Fruit fly (Drosophila melanogaster) whole organism: ENCODE measurements around the gene Nelf-A.

Experiments
- CG8478 ChIP-seq: fragments of >200 bp; optimal IDR thresholded peaks from 2 replicates; lab custom pipeline; 2018; ENCODE audit warnings: inconsistent platforms
- Dll ChIP-seq: fragments of >200 bp; optimal IDR thresholded peaks from 2 replicates; lab custom pipeline; 2017
- EcR ChIP-seq, 2 experiments: fragments of >200 bp; optimal IDR thresholded peaks; 2 replicates each; lab custom pipeline; 2017; ENCODE audit warnings: missing biosample characterization in 2 of 2, missing genetic modification characterization in 2 of 2, missing genetic modification reagents in 2 of 2
- pan ChIP-seq: fragments of >200 bp; optimal IDR thresholded peaks from 2 replicates; lab custom pipeline; 2017
- psq ChIP-seq: fragments of >200 bp; optimal IDR thresholded peaks from 2 replicates; lab custom pipeline; 2017
- usp ChIP-seq: fragments of >200 bp; optimal IDR thresholded peaks from 2 replicates; lab custom pipeline; 2017; ENCODE audit warnings: missing biosample characterization, missing genetic modification characterization, mixed read lengths

The Nelf-A gene

DNA sequence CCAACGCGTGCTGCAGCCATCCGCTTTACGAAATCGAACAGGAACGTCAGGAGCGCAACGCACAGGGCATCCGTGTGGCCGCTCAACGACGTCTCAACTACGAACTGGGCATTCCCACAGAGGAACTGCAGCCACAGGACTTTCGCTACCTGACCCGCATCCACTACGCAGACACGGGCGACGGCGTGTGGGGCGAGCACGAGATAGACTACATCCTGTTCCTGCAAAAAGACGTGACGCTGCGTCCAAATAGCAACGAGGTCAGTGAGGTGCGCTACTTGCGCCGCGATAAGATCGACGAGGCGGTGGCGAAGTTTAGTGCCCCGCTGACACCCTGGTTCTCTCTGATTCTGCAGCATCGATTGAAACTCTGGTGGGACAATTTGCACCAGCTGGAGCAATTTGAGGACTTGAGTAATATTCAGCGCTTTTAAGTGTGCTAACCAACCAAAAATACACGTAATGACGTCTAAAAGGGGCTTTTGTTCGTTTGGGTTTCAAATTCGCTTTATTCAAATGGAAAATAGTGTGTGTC is 47.2 kb downstream of the Nelf-A start:
- TF ChIP-seq CG8478 (lab: Kevin White, UChicago) = no peak
- no peak for TF ChIP-seq pan (lab: Kevin White, UChicago)
- no peak for TF ChIP-seq EcR (GFP tag; optimal IDR thresholded peaks at IDR 0.05; lab: Kevin White, UChicago)
- TF ChIP-seq Dll (lab: Kevin White, UChicago) = no peak
- TF ChIP-seq usp (GFP tag; lab: Kevin White, UChicago) = no peak
- TF ChIP-seq psq (lab: Kevin White, UChicago) = no peak

- no peak for TF ChIP-seq EcR (GFP tag; optimal IDR thresholded peaks at IDR 0.05; lab: Kevin White, UChicago)
- TF ChIP-seq Dll (lab: Kevin White, UChicago) = no peak
Observed at dm6 chr3R:21271208-21271607, 47.7 kb downstream of the Nelf-A start.

DNA sequence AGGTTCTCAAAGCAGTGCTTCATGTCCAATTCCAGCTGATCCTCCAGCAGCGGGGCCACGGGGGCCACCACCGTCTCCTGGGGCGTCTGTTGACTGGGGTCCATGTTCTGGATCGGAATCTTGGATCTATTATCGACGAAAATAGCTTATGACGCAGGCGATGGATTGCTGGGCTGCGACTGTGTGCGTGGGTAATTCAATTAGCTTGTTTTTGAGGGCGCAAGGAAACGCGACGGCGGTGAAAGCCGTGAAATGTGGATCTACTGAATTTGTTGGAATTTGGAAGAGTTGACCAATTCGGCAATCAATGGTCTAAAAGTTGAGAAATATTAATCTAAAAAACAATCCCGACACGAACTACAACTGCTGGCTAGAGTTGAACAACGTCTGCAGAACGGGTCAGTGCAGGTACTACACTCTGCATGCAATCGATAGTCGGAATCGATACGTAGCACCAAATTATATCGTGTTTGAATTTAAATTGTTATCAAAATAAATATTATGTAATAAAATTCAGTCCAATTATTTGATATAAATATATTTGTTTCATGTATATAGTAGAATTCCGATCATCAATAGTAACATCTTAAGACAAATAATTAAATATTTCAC is 50.0 kb downstream of the Nelf-A start, which contains the start of gene CG3308:
CG3308 (minus strand) TSS at position 391 of the 612 bp plus-strand sequence.
- TF ChIP-seq Dll (lab: Kevin White, UChicago) = no peak
- TF ChIP-seq CG8478 (lab: Kevin White, UChicago) = no peak
- no peak for TF ChIP-seq psq (lab: Kevin White, UChicago)
- no peak for TF ChIP-seq usp (GFP tag; lab: Kevin White, UChicago)
- TF ChIP-seq EcR (GFP tag; optimal IDR thresholded peaks at IDR 0.05; lab: Kevin White, UChicago) = no peak
- TF ChIP-seq pan (lab: Kevin White, UChicago) = no peak

- TF ChIP-seq EcR (GFP tag; optimal IDR thresholded peaks at IDR 0.05; lab: Kevin White, UChicago) (no peak), CG8478 (lab: Kevin White, UChicago) (no peak), psq (lab: Kevin White, UChicago) (no peak), usp (GFP tag; lab: Kevin White, UChicago) (no peak), pan (lab: Kevin White, UChicago) (no peak), Dll (lab: Kevin White, UChicago) (no peak)
Observed at dm6 chr3R:21274870-21275269, 51.4 kb downstream of the Nelf-A start.

- TF ChIP-seq EcR (GFP tag; optimal IDR thresholded peaks at IDR 0.05; lab: Kevin White, UChicago) (no peak), pan (lab: Kevin White, UChicago) (no peak), psq (lab: Kevin White, UChicago) (no peak), CG8478 (lab: Kevin White, UChicago) (no peak), Dll (lab: Kevin White, UChicago) (no peak), usp (GFP tag; lab: Kevin White, UChicago) (no peak)
Observed at dm6 chr3R:21276111-21276510, 52.6 kb downstream of the Nelf-A start, which contains the start of gene CG3301. CG3301 (minus strand) TSS chr3R:21276249.
